Worm (Caenorhabditis elegans): ENCODE data around the gene Y37D8A.4.

ce11 chrIII:12833079-12833478 lies 5.7 kb downstream of the Y37D8A.4 start:
- no peak for TF ChIP-seq ceh-48 (tag; optimal IDR thresholded peaks at IDR 0.05)
- TF ChIP-seq pqm-1 (tag; optimal IDR thresholded peaks at IDR 0.05): no peak
- TF ChIP-seq F13H6.1 (tag; optimal IDR thresholded peaks at IDR 0.05): no peak
- TF ChIP-seq fkh-10 (GFP tag; optimal IDR thresholded peaks at IDR 0.05): no peak
- TF ChIP-seq hlh-30 (tag; optimal IDR thresholded peaks at IDR 0.05; ENCODE audit: insufficient read depth): no peak
- TF ChIP-seq pha-4 (tag; optimal IDR thresholded peaks at IDR 0.05): no peak
- no peak for TF ChIP-seq K09A11.1 (tag; optimal IDR thresholded peaks at IDR 0.05; ENCODE audit: insufficient read depth)
- TF ChIP-seq unc-3 (GFP tag; conservative IDR thresholded peaks at IDR 0.05): no peak
- no peak for TF ChIP-seq unc-3 (tag; optimal IDR thresholded peaks at IDR 0.05)
- TF ChIP-seq unc-86 (tag; optimal IDR thresholded peaks at IDR 0.05): no peak
- no peak for TF ChIP-seq eyg-1 (tag; optimal IDR thresholded peaks at IDR 0.05)
- no peak for TF ChIP-seq ahr-1 (tag; optimal IDR thresholded peaks at IDR 0.05)
- no peak for TF ChIP-seq dmd-4 (tag; optimal IDR thresholded peaks at IDR 0.05; ENCODE audit: borderline replicate concordance)
- TF ChIP-seq madf-2 (tag; optimal IDR thresholded peaks at IDR 0.05): no peak
- no peak for TF ChIP-seq nhr-11 (tag; optimal IDR thresholded peaks at IDR 0.05)

Measured in whole organism, late embryonic.